Fruit fly (Drosophila melanogaster) whole organism, embryonic: ENCODE results near the gene shf.

Experiments used
- Abd-B ChIP-seq: fragments of 200-800 bp; sonication (Bioruptor generic); optimal IDR thresholded peaks from 2 replicates; lab custom pipeline; 2018; ENCODE audit warnings: missing biosample characterization, mild to moderate bottlenecking, missing genetic modification characterization, moderate library complexity
- Bgb ChIP-seq: fragments of 200-800 bp; sonication (Bioruptor generic); IDR thresholded peaks from 2 replicates; pipeline ENCODE4 v1.3.6; 2022; ENCODE audit warnings: missing biosample characterization, missing genetic modification characterization; ENCODE audit not compliant: partially characterized antibody
- CG10565 ChIP-seq: fragments of 200-800 bp; sonication (Bioruptor generic); optimal IDR thresholded peaks from 3 replicates; lab custom pipeline; 2016; ENCODE audit warnings: missing biosample characterization, mild to moderate bottlenecking, missing genetic modification characterization
- CG11695 ChIP-seq: fragments of 200-800 bp; sonication (Bioruptor generic); IDR thresholded peaks from 3 replicates; pipeline ENCODE4 v1.3.6; 2022; ENCODE audit warnings: missing biosample characterization, missing genetic modification characterization
- CG14667 ChIP-seq: fragments of 200-800 bp; sonication (Bioruptor generic); IDR thresholded peaks from 2 replicates; pipeline ENCODE4 v1.3.6; 2022; ENCODE audit warnings: missing biosample characterization, missing genetic modification characterization
- CG9876 ChIP-seq: fragments of 200-800 bp; sonication (Bioruptor generic); optimal IDR thresholded peaks from 2 replicates; lab custom pipeline; 2016; ENCODE audit warnings: missing biosample characterization, missing genetic modification characterization
- Camta ChIP-seq: fragments of 200-800 bp; sonication (Bioruptor generic); optimal IDR thresholded peaks from 2 replicates; lab custom pipeline; 2016; ENCODE audit warnings: missing biosample characterization, missing genetic modification characterization
- D ChIP-seq, 2 experiments: fragments of 200-800 bp in 1 of 2; fragments of >200 bp in 1 of 2; sonication (Bioruptor generic) in 1 of 2; optimal IDR thresholded peaks; 2 replicates in 1 of 2; 3 replicates in 1 of 2; lab custom pipeline; 2017; ENCODE audit warnings: mild to moderate bottlenecking in 1 of 2, missing biosample characterization in 1 of 2, missing genetic modification characterization in 1 of 2, missing genetic modification reagents in 1 of 2
- HLHmδ ChIP-seq: fragments of 200-800 bp; sonication (Bioruptor generic); optimal IDR thresholded peaks from 2 replicates; lab custom pipeline; 2018; ENCODE audit warnings: missing biosample characterization, mild to moderate bottlenecking, missing genetic modification characterization, moderate library complexity
- Hsf ChIP-seq: fragments of 200-800 bp; sonication (Bioruptor generic); optimal IDR thresholded peaks from 3 replicates; lab custom pipeline; 2016; ENCODE audit warnings: missing biosample characterization, missing genetic modification characterization
- Sry-δ ChIP-seq: fragments of 200-800 bp; sonication (Bioruptor generic); optimal IDR thresholded peaks from 2 replicates; lab custom pipeline; 2016; ENCODE audit warnings: missing biosample characterization, missing genetic modification characterization
- Stat92E ChIP-seq, 3 experiments: fragments of >200 bp in 2 of 3; fragments of 200-800 bp in 1 of 3; sonication (Bioruptor generic) in 1 of 3; optimal IDR thresholded peaks; 2 replicates each; lab custom pipeline; 2017 to 2019; ENCODE audit warnings: missing biosample characterization in 3 of 3, missing genetic modification characterization in 3 of 3, mild to moderate bottlenecking in 1 of 3, moderate library complexity in 1 of 3
- bab2 ChIP-seq: fragments of 200-800 bp; sonication (Bioruptor generic); optimal IDR thresholded peaks from 2 replicates; lab custom pipeline; 2016; ENCODE audit warnings: missing biosample characterization, missing genetic modification characterization
- zen ChIP-seq: fragments of 200-800 bp; sonication (Bioruptor generic); optimal IDR thresholded peaks from 3 replicates; lab custom pipeline; 2018; ENCODE audit warnings: missing biosample characterization, mild to moderate bottlenecking, missing genetic modification characterization, moderate library complexity

DNA sequence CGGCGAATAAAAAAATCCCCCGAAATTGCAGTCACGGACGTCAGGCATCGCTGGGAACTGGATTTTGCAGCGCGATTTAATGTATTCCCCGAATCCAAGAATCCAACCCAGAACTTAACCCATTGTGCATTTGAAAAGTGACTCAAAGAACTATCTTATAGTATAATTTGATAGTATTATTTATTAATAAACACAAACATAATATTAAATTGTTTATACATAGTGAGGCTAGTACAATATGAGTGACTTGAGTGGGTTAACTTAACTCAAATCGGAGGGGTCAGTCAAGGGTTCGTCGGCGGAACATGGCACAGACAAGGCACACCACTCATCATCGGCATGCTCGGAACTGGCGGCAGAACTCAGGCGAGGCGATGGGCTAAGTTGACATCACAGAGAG, 33.2 kb downstream of the shf start:
- TF ChIP-seq CG14667 (no peak), zen (tag; lab: Kevin White, UChicago) (no peak), Hsf (GFP tag; lab: Kevin White, UChicago) (no peak), bab2 (GFP tag; lab: Kevin White, UChicago) (no peak), Bgb (GFP tag; lab: Robert Waterston, UW) (no peak), CG9876 (GFP tag; lab: Kevin White, UChicago) (no peak), Sry-δ (GFP tag; lab: Kevin White, UChicago) (no peak), CG10565 (GFP tag; lab: Kevin White, UChicago) (no peak), Camta (GFP tag; lab: Kevin White, UChicago) (no peak), Stat92E (GFP tag; optimal IDR thresholded peaks at IDR 0.05; lab: Kevin White, UChicago) (no peak), HLHmδ (GFP tag; lab: Kevin White, UChicago) (no peak), Abd-B (GFP tag; lab: Kevin White, UChicago) (no peak), CG11695 (GFP tag; lab: Robert Waterston, UW) (no peak), D (optimal IDR thresholded peaks at IDR 0.05; lab: Kevin White, UChicago) (no peak), D (GFP tag; optimal IDR thresholded peaks at IDR 0.05; lab: Kevin White, UChicago) (no peak)
